Fruit fly (Drosophila melanogaster) whole organism, embryonic: Measurements from ENCODE around the gene JIL-1.

Experiments
- CG10267 ChIP-seq: fragments of 200-800 bp; sonication (Bioruptor generic); optimal IDR thresholded peaks from 2 replicates; lab custom pipeline; 2018; ENCODE audit warnings: missing biosample characterization, mild to moderate bottlenecking, missing genetic modification characterization, moderate library complexity
- CG11085 ChIP-seq: fragments of 200-800 bp; sonication (Bioruptor generic); IDR thresholded peaks from 2 replicates; pipeline ENCODE4 v1.3.6; 2022; ENCODE audit warnings: missing biosample characterization, missing genetic modification characterization
- CG11247 ChIP-seq: fragments of 200-800 bp; sonication (Bioruptor generic); IDR thresholded peaks from 2 replicates; pipeline ENCODE4 v1.3.6; 2022; ENCODE audit warnings: missing biosample characterization, missing genetic modification characterization
- CG13775 ChIP-seq: fragments of 200-800 bp; sonication (Bioruptor generic); optimal IDR thresholded peaks from 3 replicates; lab custom pipeline; 2017; ENCODE audit warnings: missing biosample characterization, mild to moderate bottlenecking, missing genetic modification characterization
- CG15514 ChIP-seq: fragments of 200-800 bp; sonication (Bioruptor generic); optimal IDR thresholded peaks from 3 replicates; lab custom pipeline; 2017; ENCODE audit warnings: missing biosample characterization, missing genetic modification characterization, mild to moderate bottlenecking, moderate library complexity, missing genetic modification reagents
- CG17186 ChIP-seq: fragments of 200-800 bp; sonication (Bioruptor generic); optimal IDR thresholded peaks from 3 replicates; lab custom pipeline; 2017; ENCODE audit warnings: missing biosample characterization, missing genetic modification reagents, missing genetic modification characterization
- CG2712 ChIP-seq: fragments of 200-800 bp; optimal IDR thresholded peaks from 3 replicates; lab custom pipeline; 2019; ENCODE audit warnings: missing biosample characterization, mild to moderate bottlenecking, missing genetic modification characterization, moderate library complexity
- CG34422 ChIP-seq: fragments of 200-800 bp; sonication (Bioruptor generic); IDR thresholded peaks from 3 replicates; pipeline ENCODE4 v1.3.6; 2022; ENCODE audit warnings: missing biosample characterization, missing genetic modification characterization
- CG42726 ChIP-seq: fragments of 200-800 bp; sonication (Bioruptor generic); IDR thresholded peaks from 2 replicates; pipeline ENCODE4 v1.3.6; 2022; ENCODE audit warnings: missing biosample characterization, missing genetic modification characterization; ENCODE audit not compliant: partially characterized antibody
- CG4360 ChIP-seq: fragments of 200-800 bp; sonication (Bioruptor generic); IDR thresholded peaks from 2 replicates; pipeline ENCODE4 v1.3.6; 2022; ENCODE audit warnings: missing biosample characterization, missing genetic modification characterization
- CG4854 ChIP-seq: fragments of 200-800 bp; sonication (Bioruptor generic); optimal IDR thresholded peaks from 2 replicates; lab custom pipeline; 2016; ENCODE audit warnings: missing biosample characterization, missing genetic modification characterization, inconsistent platforms
- CG6175 ChIP-seq: fragments of 200-800 bp; sonication (Bioruptor generic); IDR thresholded peaks from 3 replicates; pipeline ENCODE4 v1.3.6; 2022; ENCODE audit warnings: missing biosample characterization, missing genetic modification characterization
- CG6654 ChIP-seq: fragments of 200-800 bp; sonication (Bioruptor generic); optimal IDR thresholded peaks from 2 replicates; lab custom pipeline; 2017; ENCODE audit warnings: missing biosample characterization, mild to moderate bottlenecking, missing genetic modification characterization
- CG6791 ChIP-seq: fragments of 200-800 bp; sonication (Bioruptor generic); IDR thresholded peaks from 3 replicates; pipeline ENCODE4 v1.3.6; 2022; ENCODE audit warnings: missing biosample characterization, missing genetic modification characterization; ENCODE audit not compliant: partially characterized antibody
- CG7556 ChIP-seq: fragments of 200-800 bp; sonication (Bioruptor generic); optimal IDR thresholded peaks from 2 replicates; lab custom pipeline; 2017; ENCODE audit warnings: missing biosample characterization, mild to moderate bottlenecking, missing genetic modification characterization
- CG7745 ChIP-seq: fragments of 200-800 bp; sonication (Bioruptor generic); optimal IDR thresholded peaks from 2 replicates; lab custom pipeline; 2018; ENCODE audit warnings: missing biosample characterization, mild to moderate bottlenecking, missing genetic modification characterization, moderate library complexity
- CG8089 ChIP-seq: fragments of 200-800 bp; sonication (Bioruptor generic); optimal IDR thresholded peaks from 3 replicates; lab custom pipeline; 2016; ENCODE audit warnings: missing biosample characterization, missing genetic modification characterization
- CG8478 ChIP-seq: fragments of >200 bp; optimal IDR thresholded peaks from 2 replicates; lab custom pipeline; 2018
- D19A ChIP-seq: fragments of 200-800 bp; optimal IDR thresholded peaks from 3 replicates; lab custom pipeline; 2019; ENCODE audit warnings: missing biosample characterization, mild to moderate bottlenecking, missing genetic modification characterization, moderate library complexity
- Dp ChIP-seq: fragments of 200-800 bp; sonication (Bioruptor generic); optimal IDR thresholded peaks from 2 replicates; lab custom pipeline; 2018; ENCODE audit warnings: missing biosample characterization, mild to moderate bottlenecking, missing genetic modification characterization, moderate library complexity
- E2f2 ChIP-seq: fragments of 200-800 bp; sonication (Bioruptor generic); IDR thresholded peaks from 2 replicates; pipeline ENCODE4 v1.3.6; 2022; ENCODE audit warnings: missing biosample characterization, missing genetic modification characterization
- Hmr ChIP-seq: fragments of 200-800 bp; sonication (Bioruptor generic); optimal IDR thresholded peaks from 3 replicates; lab custom pipeline; 2017; ENCODE audit warnings: mild to moderate bottlenecking, missing biosample characterization, missing genetic modification reagents, missing genetic modification characterization
- Hr78 ChIP-seq, 2 experiments: fragments of 200-800 bp in 1 of 2; fragments of >200 bp in 1 of 2; sonication (Bioruptor generic) in 1 of 2; optimal IDR thresholded peaks; 2 replicates each; lab custom pipeline; 2017 to 2019; ENCODE audit warnings: missing biosample characterization in 2 of 2, missing genetic modification characterization in 2 of 2, mild to moderate bottlenecking in 1 of 2, moderate library complexity in 1 of 2
- Hsf ChIP-seq: fragments of 200-800 bp; sonication (Bioruptor generic); optimal IDR thresholded peaks from 3 replicates; lab custom pipeline; 2016; ENCODE audit warnings: missing biosample characterization, missing genetic modification characterization
- MBD-R2 ChIP-seq: fragments of 200-800 bp; sonication (Bioruptor generic); IDR thresholded peaks from 2 replicates; pipeline ENCODE4 v1.3.6; 2022; ENCODE audit warnings: missing biosample characterization, missing genetic modification characterization
- MESR4 ChIP-seq: fragments of 200-800 bp; sonication (Bioruptor generic); optimal IDR thresholded peaks from 2 replicates; lab custom pipeline; 2018; ENCODE audit warnings: missing biosample characterization, mild to moderate bottlenecking, missing genetic modification characterization, moderate library complexity
- Nf-YB ChIP-seq: fragments of 200-800 bp; sonication (Bioruptor generic); optimal IDR thresholded peaks from 3 replicates; lab custom pipeline; 2019; ENCODE audit warnings: missing biosample characterization, mild to moderate bottlenecking, missing genetic modification characterization, moderate library complexity
- Pdp1 ChIP-seq, 2 experiments: fragments of 200-800 bp; sonication (Bioruptor generic); optimal IDR thresholded peaks; 3 replicates each; lab custom pipeline; 2016; ENCODE audit warnings: missing biosample characterization in 2 of 2, missing genetic modification characterization in 2 of 2, mild to moderate bottlenecking in 1 of 2, moderate library complexity in 1 of 2
- Ptx1 ChIP-seq: fragments of 200-800 bp; sonication (Bioruptor generic); IDR thresholded peaks from 2 replicates; pipeline ENCODE4 v1.3.6; 2022; ENCODE audit warnings: missing biosample characterization, missing genetic modification characterization
- Sin3A ChIP-seq: fragments of >200 bp; optimal IDR thresholded peaks from 2 replicates; lab custom pipeline; 2018
- aop ChIP-seq: fragments of 200-800 bp; sonication (Bioruptor generic); IDR thresholded peaks from 2 replicates; pipeline ENCODE4 v1.3.6; 2022; ENCODE audit warnings: missing biosample characterization, missing genetic modification characterization
- br ChIP-seq: fragments of >200 bp; optimal IDR thresholded peaks from 2 replicates; lab custom pipeline; 2017
- chn ChIP-seq: fragments of 200-800 bp; sonication (Bioruptor generic); optimal IDR thresholded peaks from 2 replicates; lab custom pipeline; 2016; ENCODE audit warnings: missing biosample characterization, missing genetic modification characterization
- crol ChIP-seq: fragments of 200-800 bp; sonication (Bioruptor generic); IDR thresholded peaks from 2 replicates; pipeline ENCODE4 v1.3.6; 2022; ENCODE audit warnings: missing biosample characterization, missing genetic modification characterization
- crp ChIP-seq, 2 experiments: fragments of 200-800 bp; sonication (Bioruptor generic); optimal IDR thresholded peaks; 2 replicates in 1 of 2; 3 replicates in 1 of 2; lab custom pipeline; 2017; ENCODE audit warnings: missing biosample characterization in 2 of 2, missing genetic modification characterization in 2 of 2, mild to moderate bottlenecking in 1 of 2, moderate library complexity in 1 of 2
- dm ChIP-seq: fragments of 200-800 bp; sonication (Bioruptor generic); optimal IDR thresholded peaks from 3 replicates; lab custom pipeline; 2016; ENCODE audit warnings: missing biosample characterization, missing genetic modification characterization
- eve ChIP-seq, 2 experiments: fragments of >200 bp; optimal IDR thresholded peaks; 2 replicates each; lab custom pipeline; 2017; ENCODE audit warnings: missing biosample characterization in 2 of 2, missing genetic modification characterization in 2 of 2
- klu ChIP-seq: fragments of 200-800 bp; sonication (Bioruptor generic); IDR thresholded peaks from 2 replicates; pipeline ENCODE4 v1.3.6; 2022; ENCODE audit warnings: missing biosample characterization, missing genetic modification characterization
- kni ChIP-seq: fragments of 200-800 bp; sonication (Bioruptor generic); optimal IDR thresholded peaks from 3 replicates; lab custom pipeline; 2017; ENCODE audit warnings: mild to moderate bottlenecking, missing biosample characterization, missing genetic modification reagents, missing genetic modification characterization
- lmd ChIP-seq: fragments of 200-800 bp; sonication (Bioruptor generic); IDR thresholded peaks from 2 replicates; pipeline ENCODE4 v1.3.6; 2022; ENCODE audit warnings: missing biosample characterization, missing genetic modification characterization
- org-1 ChIP-seq: fragments of 200-800 bp; sonication (Bioruptor generic); optimal IDR thresholded peaks from 2 replicates; lab custom pipeline; 2017; ENCODE audit warnings: missing biosample characterization, missing genetic modification characterization
- otp ChIP-seq: fragments of 200-800 bp; sonication (Bioruptor generic); IDR thresholded peaks from 3 replicates; pipeline ENCODE4, ENCODE4 v1.3.6; 2022; ENCODE audit warnings: missing biosample characterization, missing genetic modification characterization
- psq ChIP-seq: fragments of 200-800 bp; sonication (Bioruptor generic); optimal IDR thresholded peaks from 2 replicates; lab custom pipeline; 2017; ENCODE audit warnings: missing biosample characterization, missing genetic modification characterization
- pzg ChIP-seq: fragments of 200-800 bp; sonication (Bioruptor generic); optimal IDR thresholded peaks from 3 replicates; lab custom pipeline; 2018; ENCODE audit warnings: missing biosample characterization, mild to moderate bottlenecking, missing genetic modification characterization, moderate library complexity
- rib ChIP-seq: fragments of 200-800 bp; sonication (Bioruptor generic); IDR thresholded peaks from 2 replicates; pipeline ENCODE4 v1.3.6; 2022; ENCODE audit warnings: missing biosample characterization, missing genetic modification characterization
- schlank ChIP-seq: fragments of 200-800 bp; sonication (Bioruptor generic); optimal IDR thresholded peaks from 2 replicates; lab custom pipeline; 2018; ENCODE audit warnings: missing biosample characterization, mild to moderate bottlenecking, missing genetic modification characterization
- sob ChIP-seq: fragments of 200-800 bp; sonication (Bioruptor generic); IDR thresholded peaks from 2 replicates; pipeline ENCODE4 v1.3.6; 2022; ENCODE audit warnings: missing biosample characterization, missing genetic modification characterization
- stwl ChIP-seq: fragments of 200-800 bp; sonication (Bioruptor generic); optimal IDR thresholded peaks from 3 replicates; lab custom pipeline; 2018; ENCODE audit warnings: missing biosample characterization, mild to moderate bottlenecking, missing genetic modification characterization, moderate library complexity
- trem ChIP-seq: fragments of 200-800 bp; optimal IDR thresholded peaks from 3 replicates; lab custom pipeline; 2019; ENCODE audit warnings: missing biosample characterization, mild to moderate bottlenecking, missing genetic modification characterization, moderate library complexity
- unc-4 ChIP-seq: fragments of 200-800 bp; sonication (Bioruptor generic); IDR thresholded peaks from 2 replicates; pipeline ENCODE4 v1.3.6; 2022; ENCODE audit warnings: missing biosample characterization, missing genetic modification characterization; ENCODE audit not compliant: partially characterized antibody
- yki ChIP-seq: fragments of >200 bp; optimal IDR thresholded peaks from 3 replicates; lab custom pipeline; 2018

Gene JIL-1

DNA sequence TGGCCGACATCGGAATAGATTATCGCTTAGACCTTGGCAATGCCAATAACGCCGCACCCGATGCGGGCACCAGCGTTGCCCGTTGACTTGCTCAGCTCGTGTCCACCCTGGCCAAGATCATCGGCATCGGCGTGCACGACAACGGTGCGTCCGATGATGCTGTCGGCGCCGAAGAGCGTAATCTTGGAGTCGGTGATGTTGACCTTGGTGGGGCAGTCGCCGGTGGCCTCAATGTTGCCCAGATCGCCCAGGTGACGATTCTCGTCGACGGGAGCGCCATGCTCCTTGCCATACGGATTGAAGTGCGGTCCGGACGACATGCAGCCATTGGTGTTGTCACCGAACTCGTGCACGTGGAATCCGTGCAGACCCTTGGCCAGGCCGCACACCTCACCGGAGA, 19.4 kb upstream of the JIL-1 start (continued):
- TF ChIP-seq Hmr (GFP tag; lab: Kevin White, UChicago), result no peak
- TF ChIP-seq br (lab: Kevin White, UChicago), result no peak
- no peak for TF ChIP-seq CG11085 (GFP tag; lab: Robert Waterston, UW)
- no peak for TF ChIP-seq Hsf (GFP tag; lab: Kevin White, UChicago)
- TF ChIP-seq Hr78 (GFP tag; optimal IDR thresholded peaks at IDR 0.05; lab: Kevin White, UChicago), result no peak
- no peak for TF ChIP-seq chn (GFP tag; lab: Kevin White, UChicago)
- no peak for TF ChIP-seq eve (GFP tag; optimal IDR thresholded peaks at IDR 0.05; lab: Kevin White, UChicago)
- TF ChIP-seq klu, result no peak
- TF ChIP-seq crol (GFP tag; lab: Robert Waterston, UW), result peak; percentile 38; the same call in 1 of the 2 replicates
- no peak for TF ChIP-seq CG2712 (tag; lab: Kevin White, UChicago)
- TF ChIP-seq CG7556 (GFP tag; lab: Kevin White, UChicago), result no peak
- no peak for TF ChIP-seq dm (GFP tag; lab: Kevin White, UChicago)
- no peak for TF ChIP-seq Ptx1 (GFP tag; lab: Robert Waterston, UW)
- TF ChIP-seq yki, result no peak
- TF ChIP-seq org-1 (GFP tag; lab: Kevin White, UChicago), result no peak
- TF ChIP-seq CG4854, result no peak
- TF ChIP-seq sob (GFP tag; lab: Robert Waterston, UW), result no peak
- no peak for TF ChIP-seq MBD-R2
- no peak for TF ChIP-seq Sin3A (lab: Kevin White, UChicago)
- TF ChIP-seq Nf-YB (GFP tag; lab: Kevin White, UChicago), result no peak
- 0 out of 2 replicates have a peak, but pooled peaks have one; percentile 25 for TF ChIP-seq aop (GFP tag; lab: Robert Waterston, UW)
- TF ChIP-seq crp (GFP tag; optimal IDR thresholded peaks at IDR 0.05; lab: Kevin White, UChicago), result no peak
- TF ChIP-seq CG7745 (tag; lab: Kevin White, UChicago), result no peak
- no peak for TF ChIP-seq psq (GFP tag; lab: Kevin White, UChicago)
- 0 out of 3 replicates have a peak, but pooled peaks have one; percentile 28 for TF ChIP-seq CG6175 (GFP tag; lab: Robert Waterston, UW)
- TF ChIP-seq otp (GFP tag; lab: Robert Waterston, UW), result no peak
- no peak for TF ChIP-seq CG34422 (GFP tag; lab: Robert Waterston, UW)
- TF ChIP-seq CG8478 (lab: Kevin White, UChicago), result peak; percentile 55
- no peak for TF ChIP-seq D19A (tag; lab: Kevin White, UChicago)
- no peak for TF ChIP-seq kni (GFP tag; lab: Kevin White, UChicago)
- TF ChIP-seq CG6654, result no peak
- no peak for TF ChIP-seq rib (GFP tag; lab: Robert Waterston, UW)
- no peak for TF ChIP-seq schlank (tag; lab: Kevin White, UChicago)

DNA sequence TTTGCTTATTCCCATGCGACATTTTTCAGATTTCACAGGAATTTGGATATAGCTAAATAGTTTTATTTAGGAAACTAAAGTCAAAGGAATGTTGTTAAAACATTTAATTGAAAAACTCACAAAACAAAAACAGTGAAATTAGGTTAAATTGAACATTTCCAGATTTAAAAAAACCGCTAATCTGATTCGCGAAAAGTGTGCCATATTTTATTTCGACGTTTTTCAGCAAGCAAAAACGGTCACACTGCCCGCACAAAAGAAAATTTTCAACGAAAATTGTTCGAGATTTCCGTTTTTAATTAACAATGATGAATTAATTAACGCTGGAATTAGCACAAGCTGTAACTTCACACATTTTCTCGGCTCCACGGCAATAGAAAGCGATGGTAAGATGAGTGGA, 16.5 kb upstream of the JIL-1 start, which contains the start of the genes CG34012 and emei:
Gene CG34012 (minus strand): TSS at position 52 of the 400 bp plus-strand sequence.
Gene emei (plus strand): TSS at position 237 of the 400 bp plus-strand sequence.
- TF ChIP-seq Sin3A (lab: Kevin White, UChicago), result peak; percentile 21
- TF ChIP-seq stwl (tag; lab: Kevin White, UChicago), result peak; percentile 26
- TF ChIP-seq trem (tag; lab: Kevin White, UChicago), result peak; percentile 10
- TF ChIP-seq E2f2 (GFP tag; lab: Robert Waterston, UW), result peak; percentile 88
- TF ChIP-seq MBD-R2, result peak; percentile 41; the same call in 1 of the 2 replicates
- no peak for TF ChIP-seq CG6791 (GFP tag; lab: Robert Waterston, UW)
- no peak for TF ChIP-seq otp (GFP tag; lab: Robert Waterston, UW)
- TF ChIP-seq Dp (GFP tag; lab: Kevin White, UChicago), result peak; percentile 80
- TF ChIP-seq CG42726 (GFP tag; lab: Robert Waterston, UW), result no peak
- peak; percentile 43 for TF ChIP-seq pzg
- TF ChIP-seq CG13775 (GFP tag; lab: Kevin White, UChicago), result no peak
- no peak for TF ChIP-seq CG8089 (GFP tag; lab: Kevin White, UChicago)
- TF ChIP-seq CG11247 (GFP tag; lab: Robert Waterston, UW), result no peak
- TF ChIP-seq CG34422 (GFP tag; lab: Robert Waterston, UW), result 0 out of 3 replicates have a peak, but pooled peaks have one; percentile 37
- no peak for TF ChIP-seq chn (GFP tag; lab: Kevin White, UChicago)
- TF ChIP-seq CG10267 (tag; lab: Kevin White, UChicago), result peak; percentile 10
- TF ChIP-seq CG15514 (GFP tag; lab: Kevin White, UChicago), result peak; percentile 79
- no peak for TF ChIP-seq unc-4
- TF ChIP-seq Pdp1 (GFP tag; optimal IDR thresholded peaks at IDR 0.05; lab: Kevin White, UChicago), result peak in 1 of 2 experiments; percentile 6
- no peak for TF ChIP-seq CG4360 (GFP tag; lab: Robert Waterston, UW)
- peak; percentile 18 for TF ChIP-seq CG17186 (GFP tag; lab: Kevin White, UChicago)
- peak; percentile 55 for TF ChIP-seq MESR4 (GFP tag; lab: Kevin White, UChicago)
- TF ChIP-seq lmd (GFP tag; lab: Robert Waterston, UW), result no peak
